Fruit fly (Drosophila melanogaster) whole organism, prepupa: Measurements from ENCODE around the gene CG15145.

Experiments
- Blimp-1 ChIP-seq: fragments of 200-800 bp; sonication (Bioruptor generic); optimal IDR thresholded peaks from 3 replicates; lab custom pipeline; 2017; ENCODE audit warnings: missing biosample characterization, missing genetic modification characterization, mild to moderate bottlenecking, moderate library complexity, missing genetic modification reagents
- CG10631 ChIP-seq: fragments of 200-800 bp; sonication (Bioruptor generic); optimal IDR thresholded peaks from 2 replicates; lab custom pipeline; 2016; ENCODE audit warnings: missing biosample characterization, missing genetic modification characterization
- CG10669 ChIP-seq: fragments of 200-800 bp; sonication (Bioruptor generic); optimal IDR thresholded peaks from 3 replicates; lab custom pipeline; 2018; ENCODE audit warnings: missing biosample characterization, mild to moderate bottlenecking, missing genetic modification characterization, moderate library complexity
- CG11294 ChIP-seq: fragments of 200-800 bp; sonication (Bioruptor generic); IDR thresholded peaks from 2 replicates; pipeline ENCODE4 v1.3.6; 2022; ENCODE audit warnings: missing biosample characterization, missing genetic modification characterization
- CG11902 ChIP-seq: fragments of 200-800 bp; sonication (Bioruptor generic); optimal IDR thresholded peaks from 3 replicates; lab custom pipeline; 2016; ENCODE audit warnings: missing biosample characterization, missing genetic modification characterization
- CG15336 ChIP-seq: fragments of 200-800 bp; sonication (Bioruptor generic); IDR thresholded peaks from 2 replicates; pipeline ENCODE4 v1.3.6; 2022; ENCODE audit warnings: missing biosample characterization, missing genetic modification characterization
- CG1621 ChIP-seq: fragments of 200-800 bp; sonication (Bioruptor generic); optimal IDR thresholded peaks from 3 replicates; lab custom pipeline; 2018; ENCODE audit warnings: missing biosample characterization, mild to moderate bottlenecking, missing genetic modification characterization
- CG16779 ChIP-seq: fragments of 200-800 bp; sonication (Bioruptor generic); optimal IDR thresholded peaks from 3 replicates; lab custom pipeline; 2017; ENCODE audit warnings: missing biosample characterization, mild to moderate bottlenecking, missing genetic modification characterization
- CG3032 ChIP-seq: fragments of 200-800 bp; optimal IDR thresholded peaks from 2 replicates; lab custom pipeline; 2019; ENCODE audit warnings: missing biosample characterization, mild to moderate bottlenecking, missing genetic modification characterization, moderate library complexity
- CG31627 ChIP-seq: fragments of 200-800 bp; sonication (Bioruptor generic); optimal IDR thresholded peaks from 3 replicates; lab custom pipeline; 2016; ENCODE audit warnings: missing biosample characterization, missing genetic modification characterization
- CG32006 ChIP-seq: fragments of 200-800 bp; sonication (Bioruptor generic); optimal IDR thresholded peaks from 3 replicates; lab custom pipeline; 2017; ENCODE audit warnings: missing biosample characterization, mild to moderate bottlenecking, missing genetic modification characterization
- CG34406 ChIP-seq: fragments of 200-800 bp; sonication (Bioruptor generic); optimal IDR thresholded peaks from 3 replicates; lab custom pipeline; 2016; ENCODE audit warnings: missing biosample characterization, missing genetic modification characterization
- CG3919 ChIP-seq: fragments of 200-800 bp; sonication (Bioruptor generic); optimal IDR thresholded peaks from 3 replicates; lab custom pipeline; 2016; ENCODE audit warnings: missing biosample characterization, missing genetic modification characterization
- CG4318 ChIP-seq: fragments of 200-800 bp; sonication (Bioruptor generic); optimal IDR thresholded peaks from 3 replicates; lab custom pipeline; 2017; ENCODE audit warnings: missing biosample characterization, mild to moderate bottlenecking, missing genetic modification characterization
- CG6276 ChIP-seq: fragments of 200-800 bp; sonication (Bioruptor generic); optimal IDR thresholded peaks from 2 replicates; lab custom pipeline; 2017; ENCODE audit warnings: missing biosample characterization, mild to moderate bottlenecking, missing genetic modification characterization
- CG6792 ChIP-seq: fragments of 200-800 bp; sonication (Bioruptor generic); optimal IDR thresholded peaks from 3 replicates; lab custom pipeline; 2016; ENCODE audit warnings: missing biosample characterization, missing genetic modification characterization
- CG6808 ChIP-seq: fragments of 200-800 bp; sonication (Bioruptor generic); optimal IDR thresholded peaks from 3 replicates; lab custom pipeline; 2017; ENCODE audit warnings: missing biosample characterization, missing genetic modification characterization, mild to moderate bottlenecking, moderate library complexity, missing genetic modification reagents
- CG6854 ChIP-seq: fragments of 200-800 bp; sonication (Bioruptor generic); optimal IDR thresholded peaks from 2 replicates; lab custom pipeline; 2017; ENCODE audit warnings: missing biosample characterization, mild to moderate bottlenecking, missing genetic modification characterization
- CG7368 ChIP-seq: fragments of 200-800 bp; sonication (Bioruptor generic); optimal IDR thresholded peaks from 3 replicates; lab custom pipeline; 2016; ENCODE audit warnings: missing biosample characterization, missing genetic modification characterization
- CG9139 ChIP-seq: fragments of 200-800 bp; sonication (Bioruptor generic); optimal IDR thresholded peaks from 3 replicates; lab custom pipeline; 2017; ENCODE audit warnings: missing biosample characterization, mild to moderate bottlenecking, missing genetic modification characterization
- Eip75B ChIP-seq: fragments of 200-800 bp; sonication (Bioruptor generic); optimal IDR thresholded peaks from 3 replicates; lab custom pipeline; 2016; ENCODE audit warnings: missing biosample characterization, missing genetic modification characterization
- Eip78C ChIP-seq: fragments of 200-800 bp; sonication (Bioruptor generic); peaks from one replicate; lab custom pipeline; 2016; ENCODE audit warnings: missing biosample characterization, missing genetic modification characterization
- Eip93F ChIP-seq: fragments of 200-800 bp; sonication (Bioruptor generic); optimal IDR thresholded peaks from 2 replicates; lab custom pipeline; 2016; ENCODE audit warnings: missing biosample characterization, mild to moderate bottlenecking, missing genetic modification characterization
- Ets21C ChIP-seq: fragments of 200-800 bp; sonication (Bioruptor generic); optimal IDR thresholded peaks from 3 replicates; lab custom pipeline; 2016; ENCODE audit warnings: missing biosample characterization, missing genetic modification characterization
- Ets96B ChIP-seq: fragments of 200-800 bp; optimal IDR thresholded peaks from 2 replicates; lab custom pipeline; 2019; ENCODE audit warnings: missing biosample characterization, mild to moderate bottlenecking, missing genetic modification characterization, moderate library complexity
- Gug ChIP-seq: fragments of 200-800 bp; sonication (Bioruptor generic); IDR thresholded peaks from 2 replicates; pipeline ENCODE4 v1.3.6; 2022; ENCODE audit warnings: missing biosample characterization, missing genetic modification characterization
- Hr38 ChIP-seq: sonication (Bioruptor generic); optimal IDR thresholded peaks from 2 replicates; lab custom pipeline; 2016; ENCODE audit warnings: missing biosample characterization, missing genetic modification characterization
- Hr39 ChIP-seq: fragments of 200-800 bp; sonication (Bioruptor generic); optimal IDR thresholded peaks from 2 replicates; lab custom pipeline; 2016; ENCODE audit warnings: missing biosample characterization, missing genetic modification characterization
- Lpt ChIP-seq: fragments of 200-800 bp; sonication (Bioruptor generic); optimal IDR thresholded peaks from 3 replicates; lab custom pipeline; 2016; ENCODE audit warnings: missing biosample characterization, missing genetic modification characterization
- OdsH ChIP-seq: fragments of 200-800 bp; sonication (Bioruptor generic); optimal IDR thresholded peaks from 3 replicates; lab custom pipeline; 2016; ENCODE audit warnings: missing biosample characterization, missing genetic modification characterization
- Smox ChIP-seq: fragments of 200-800 bp; sonication (Bioruptor generic); optimal IDR thresholded peaks from 3 replicates; lab custom pipeline; 2016; ENCODE audit warnings: missing biosample characterization, missing genetic modification characterization
- Sox14 ChIP-seq: fragments of 200-800 bp; sonication (Bioruptor generic); optimal IDR thresholded peaks from 3 replicates; lab custom pipeline; 2016; ENCODE audit warnings: missing biosample characterization, missing genetic modification characterization
- acj6 ChIP-seq: fragments of 200-800 bp; sonication (Bioruptor generic); optimal IDR thresholded peaks from 3 replicates; lab custom pipeline; 2016; ENCODE audit warnings: missing biosample characterization, missing genetic modification characterization
- cyc ChIP-seq: fragments of 200-800 bp; sonication (Bioruptor generic); optimal IDR thresholded peaks from 3 replicates; lab custom pipeline; 2016; ENCODE audit warnings: missing biosample characterization, missing genetic modification characterization
- esn ChIP-seq: fragments of 200-800 bp; sonication (Bioruptor generic); optimal IDR thresholded peaks from 2 replicates; lab custom pipeline; 2016; ENCODE audit warnings: missing biosample characterization, mild to moderate bottlenecking, missing genetic modification characterization, moderate library complexity
- fd85E ChIP-seq: fragments of 200-800 bp; sonication (Bioruptor generic); optimal IDR thresholded peaks from 3 replicates; lab custom pipeline; 2016; ENCODE audit warnings: missing biosample characterization, missing genetic modification characterization
- pdm3 ChIP-seq: fragments of 200-800 bp; sonication (Bioruptor generic); optimal IDR thresholded peaks from 3 replicates; lab custom pipeline; 2016; ENCODE audit warnings: missing biosample characterization, missing genetic modification characterization
- salr ChIP-seq, 2 experiments: fragments of 200-800 bp; sonication (Bioruptor generic); optimal IDR thresholded peaks; 3 replicates each; lab custom pipeline; 2016 to 2018; ENCODE audit warnings: missing biosample characterization in 2 of 2, missing genetic modification characterization in 2 of 2, mild to moderate bottlenecking in 1 of 2
- spab ChIP-seq: fragments of 200-800 bp; sonication (Bioruptor generic); optimal IDR thresholded peaks from 2 replicates; lab custom pipeline; 2017; ENCODE audit warnings: missing biosample characterization, mild to moderate bottlenecking, missing genetic modification characterization, missing genetic modification reagents
- ss ChIP-seq, 2 experiments: fragments of 200-800 bp; sonication (Bioruptor generic); optimal IDR thresholded peaks; 2 replicates in 1 of 2; 3 replicates in 1 of 2; lab custom pipeline; 2017 to 2018; ENCODE audit warnings: mild to moderate bottlenecking in 2 of 2, missing biosample characterization in 2 of 2, missing genetic modification characterization in 2 of 2, moderate library complexity in 1 of 2
- svp ChIP-seq: fragments of 200-800 bp; sonication (Bioruptor generic); peaks from one replicate; lab custom pipeline; 2016; ENCODE audit warnings: missing biosample characterization, missing genetic modification characterization
- topi ChIP-seq: fragments of 200-800 bp; sonication (Bioruptor generic); optimal IDR thresholded peaks from 3 replicates; lab custom pipeline; 2016; ENCODE audit warnings: missing biosample characterization, missing genetic modification characterization
- vri ChIP-seq: fragments of 200-800 bp; sonication (Bioruptor generic); optimal IDR thresholded peaks from 3 replicates; lab custom pipeline; 2016; ENCODE audit warnings: missing biosample characterization, mild to moderate bottlenecking, missing genetic modification characterization

The CG15145 gene

dm6 chr2L:17558111-17558773 lies 26.2 kb upstream of the CG15145 start (continued):
- TF ChIP-seq spab (no peak), CG6854 (GFP tag; lab: Kevin White, UChicago) (no peak), svp (no peak), CG6276 (GFP tag; lab: Kevin White, UChicago) (no peak), CG1621 (no peak), Sox14 (GFP tag; lab: Kevin White, UChicago) (no peak), Blimp-1 (no peak), Eip93F (no peak), Ets21C (GFP tag; lab: Kevin White, UChicago) (no peak), CG32006 (GFP tag; lab: Kevin White, UChicago) (peak; percentile 41), CG3919 (GFP tag; lab: Kevin White, UChicago) (no peak), CG15336 (GFP tag; lab: Robert Waterston, UW) (no peak; the same call in 1 of the 2 replicates), Lpt (GFP tag; lab: Kevin White, UChicago) (no peak), OdsH (peak; percentile 16), Gug (GFP tag; lab: Robert Waterston, UW) (no peak), CG11902 (GFP tag; lab: Kevin White, UChicago) (no peak), cyc (GFP tag; lab: Kevin White, UChicago) (no peak), CG11294 (no peak), vri (no peak), Eip75B (GFP tag; lab: Kevin White, UChicago) (no peak), salr (GFP tag; optimal IDR thresholded peaks at IDR 0.05; lab: Kevin White, UChicago) (no peak), Smox (no peak), CG6792 (GFP tag; lab: Kevin White, UChicago) (no peak), CG4318 (no peak), ss (GFP tag; optimal IDR thresholded peaks at IDR 0.05; lab: Kevin White, UChicago) (peak in 1 of 2 experiments; percentile 25), CG34406 (GFP tag; lab: Kevin White, UChicago) (peak; percentile 15), CG7368 (GFP tag; lab: Kevin White, UChicago) (no peak), pdm3 (no peak), CG6808 (no peak), CG9139 (GFP tag; lab: Kevin White, UChicago) (no peak), Hr38 (GFP tag; lab: Kevin White, UChicago) (no peak), topi (GFP tag; lab: Kevin White, UChicago) (no peak), CG10669 (GFP tag; lab: Kevin White, UChicago) (peak; percentile 2), Hr39 (GFP tag; lab: Kevin White, UChicago) (no peak), Ets96B (peak; percentile 60), CG16779 (tag; lab: Kevin White, UChicago) (no peak), Eip78C (GFP tag; lab: Kevin White, UChicago) (peak; percentile 51), CG10631 (peak; percentile 20), CG3032 (tag; lab: Kevin White, UChicago) (no peak), esn (GFP tag; lab: Kevin White, UChicago) (no peak), CG31627 (GFP tag; lab: Kevin White, UChicago) (no peak), fd85E (no peak), acj6 (GFP tag; lab: Kevin White, UChicago) (no peak)
- TF ChIP-seq, all 60 proteins: peak for 12

- TF ChIP-seq svp (peak; percentile 10), CG3919 (GFP tag; lab: Kevin White, UChicago) (no peak)
These were observed 23.6 kb upstream of the CG15145 start, which contains the start of gene CG7094 for dm6 chr2L:17555665-17556064. CG7094 (minus strand) TSS chr2L:17555765.
